Worm (Caenorhabditis elegans) whole organism, L3 larva: ENCODE results near the gene srh-2.

Experiments used
- R02D3.7 ChIP-seq: fragments of 150-350 bp; optimal IDR thresholded peaks from 2 replicates; lab custom pipeline; 2014; ENCODE audit warnings: missing biosample characterization, missing genetic modification characterization
- ZK546.5 ChIP-seq: sonication (generic microtip); optimal IDR thresholded peaks from 2 replicates; lab custom pipeline; 2017; ENCODE audit warnings: missing biosample characterization, missing genetic modification characterization
- aly-2 ChIP-seq: fragments of 150-350 bp; optimal IDR thresholded peaks from 2 replicates; lab custom pipeline; 2014; ENCODE audit warnings: missing biosample characterization, missing genetic modification characterization
- ama-1 ChIP-seq: fragments of 150-350 bp; optimal IDR thresholded peaks from 2 replicates; lab custom pipeline; 2018
- ceh-16 ChIP-seq: sonication (generic microtip); optimal IDR thresholded peaks from 2 replicates; lab custom pipeline; 2017; ENCODE audit warnings: missing biosample characterization, missing genetic modification characterization
- ceh-28 ChIP-seq: fragments of 150-350 bp; optimal IDR thresholded peaks from 2 replicates; lab custom pipeline; 2014; ENCODE audit warnings: missing biosample characterization, missing genetic modification reagents, missing genetic modification characterization
- ceh-82 ChIP-seq: fragments of 150-350 bp; optimal IDR thresholded peaks from 2 replicates; lab custom pipeline; 2014; ENCODE audit warnings: missing biosample characterization, missing genetic modification characterization
- ceh-9 ChIP-seq: sonication (generic microtip); optimal IDR thresholded peaks from 2 replicates; lab custom pipeline; 2018; ENCODE audit warnings: missing biosample characterization, missing genetic modification characterization
- daf-12 ChIP-seq: fragments of 150-350 bp; optimal IDR thresholded peaks from 2 replicates; lab custom pipeline; 2014; ENCODE audit warnings: missing biosample characterization, missing genetic modification reagents, missing genetic modification characterization
- egl-27 ChIP-seq: sonication (generic microtip); optimal IDR thresholded peaks from 4 replicates; lab custom pipeline; 2017; ENCODE audit warnings: missing biosample characterization, missing genetic modification reagents, missing genetic modification characterization
- egl-5 ChIP-seq: fragments of 150-350 bp; optimal IDR thresholded peaks from 2 replicates; lab custom pipeline; 2017; ENCODE audit warnings: missing biosample characterization, missing genetic modification reagents, missing genetic modification characterization, inconsistent platforms
- elt-1 ChIP-seq: fragments of 150-350 bp; optimal IDR thresholded peaks from 2 replicates; lab custom pipeline; 2014; ENCODE audit warnings: missing biosample characterization, missing genetic modification characterization
- elt-2 ChIP-seq: sonication (generic microtip); optimal IDR thresholded peaks from 2 replicates; lab custom pipeline; 2016; ENCODE audit warnings: missing genetic modification reagents, mild to moderate bottlenecking, missing genetic modification characterization, missing compliant biosample characterization
- elt-3 ChIP-seq, 3 experiments: fragments of 150-350 bp in 1 of 3; sonication (generic microtip) in 2 of 3; optimal IDR thresholded peaks; 2 replicates in 2 of 3; 4 replicates in 1 of 3; lab custom pipeline; 2014 to 2017; ENCODE audit warnings: missing biosample characterization in 3 of 3, missing genetic modification characterization in 3 of 3
- eor-1 ChIP-seq, 2 experiments: fragments of 150-350 bp; optimal IDR thresholded peaks; 2 replicates each; lab custom pipeline; 2014 to 2018; ENCODE audit warnings: missing biosample characterization in 2 of 2, missing genetic modification characterization in 2 of 2
- fkh-10 ChIP-seq: sonication (generic microtip); optimal IDR thresholded peaks from 2 replicates; lab custom pipeline; 2017; ENCODE audit warnings: missing biosample characterization, missing genetic modification reagents, missing genetic modification characterization
- fkh-2 ChIP-seq: fragments of 150-350 bp; optimal IDR thresholded peaks from 2 replicates; lab custom pipeline; 2014; ENCODE audit warnings: missing biosample characterization, missing genetic modification reagents, missing genetic modification characterization
- fos-1 ChIP-seq: fragments of 150-350 bp; optimal IDR thresholded peaks from 2 replicates; lab custom pipeline; 2014; ENCODE audit warnings: missing biosample characterization, missing genetic modification characterization
- hmg-11 ChIP-seq: sonication (generic microtip); optimal IDR thresholded peaks from 2 replicates; lab custom pipeline; 2016; ENCODE audit warnings: missing genetic modification characterization, missing compliant biosample characterization
- jun-1 ChIP-seq: fragments of 150-350 bp; optimal IDR thresholded peaks from 2 replicates; lab custom pipeline; 2014; ENCODE audit warnings: missing biosample characterization, missing genetic modification reagents, missing genetic modification characterization
- lin-15B ChIP-seq: fragments of 150-350 bp; optimal IDR thresholded peaks from 2 replicates; lab custom pipeline; 2014; ENCODE audit warnings: missing biosample characterization, missing genetic modification characterization
- lin-39 ChIP-seq: fragments of 150-350 bp; optimal IDR thresholded peaks from 2 replicates; lab custom pipeline; 2018; ENCODE audit warnings: missing biosample characterization, missing genetic modification reagents, missing genetic modification characterization
- lsy-12 ChIP-seq: sonication (generic microtip); optimal IDR thresholded peaks from 2 replicates; lab custom pipeline; 2016; ENCODE audit warnings: mild to moderate bottlenecking, missing genetic modification characterization, missing compliant biosample characterization
- mdl-1 ChIP-seq: fragments of 150-350 bp; optimal IDR thresholded peaks from 2 replicates; lab custom pipeline; 2014; ENCODE audit warnings: missing biosample characterization, missing genetic modification characterization
- mml-1 ChIP-seq: fragments of 150-350 bp; sonication (generic microtip); optimal IDR thresholded peaks from 3 replicates; lab custom pipeline; 2014; ENCODE audit warnings: missing biosample characterization, missing genetic modification characterization
- nfya-1 ChIP-seq: sonication (generic microtip); optimal IDR thresholded peaks from 2 replicates; lab custom pipeline; 2017; ENCODE audit warnings: missing genetic modification characterization, mild to moderate bottlenecking, missing compliant biosample characterization, antibody characterized with exemption, moderate library complexity; ENCODE audit not compliant: insufficient read depth
- nhr-11 ChIP-seq: fragments of 150-350 bp; optimal IDR thresholded peaks from 2 replicates; lab custom pipeline; 2014; ENCODE audit warnings: missing biosample characterization, missing genetic modification characterization
- nhr-12 ChIP-seq: fragments of 150-350 bp; optimal IDR thresholded peaks from 2 replicates; lab custom pipeline; 2014; ENCODE audit warnings: missing biosample characterization, missing genetic modification characterization
- nhr-23 ChIP-seq: fragments of 150-350 bp; optimal IDR thresholded peaks from 2 replicates; lab custom pipeline; 2014; ENCODE audit warnings: missing biosample characterization, missing genetic modification reagents, missing genetic modification characterization
- nhr-237 ChIP-seq: fragments of 150-350 bp; optimal IDR thresholded peaks from 2 replicates; lab custom pipeline; 2014; ENCODE audit warnings: missing biosample characterization, missing genetic modification characterization
- nhr-25 ChIP-seq: sonication (generic microtip); optimal IDR thresholded peaks from 2 replicates; lab custom pipeline; 2017; ENCODE audit warnings: missing biosample characterization, missing genetic modification characterization
- nhr-28 ChIP-seq: fragments of 150-350 bp; optimal IDR thresholded peaks from 2 replicates; lab custom pipeline; 2014; ENCODE audit warnings: missing biosample characterization, missing genetic modification characterization
- nhr-43 ChIP-seq: sonication (generic microtip); optimal IDR thresholded peaks from 2 replicates; lab custom pipeline; 2016; ENCODE audit warnings: mild to moderate bottlenecking, missing genetic modification characterization, missing compliant biosample characterization; ENCODE audit not compliant: poor library complexity, severe bottlenecking
- nhr-67 ChIP-seq: fragments of 150-350 bp; optimal IDR thresholded peaks from 2 replicates; lab custom pipeline; 2014; ENCODE audit warnings: missing biosample characterization, missing genetic modification characterization
- nhr-76 ChIP-seq: fragments of 150-350 bp; sonication (generic microtip); optimal IDR thresholded peaks from 5 replicates; lab custom pipeline; 2014; ENCODE audit warnings: missing biosample characterization, missing genetic modification characterization
- nhr-77 ChIP-seq: fragments of 150-350 bp; optimal IDR thresholded peaks from 2 replicates; lab custom pipeline; 2014; ENCODE audit warnings: missing biosample characterization, missing genetic modification characterization
- pha-4 ChIP-seq: fragments of 150-350 bp; optimal IDR thresholded peaks from 2 replicates; lab custom pipeline; 2014; ENCODE audit warnings: missing biosample characterization, missing genetic modification reagents, missing genetic modification characterization
- pqm-1 ChIP-seq: fragments of 150-350 bp; optimal IDR thresholded peaks from 2 replicates; lab custom pipeline; 2017; ENCODE audit warnings: missing biosample characterization, missing genetic modification characterization, inconsistent platforms
- sea-2 ChIP-seq: fragments of 150-350 bp; sonication (generic microtip); optimal IDR thresholded peaks from 4 replicates; lab custom pipeline; 2014; ENCODE audit warnings: missing biosample characterization, missing genetic modification reagents, missing genetic modification characterization
- skn-1 ChIP-seq: fragments of 150-350 bp; optimal IDR thresholded peaks from 2 replicates; lab custom pipeline; 2014; ENCODE audit warnings: missing biosample characterization, missing genetic modification characterization
- snpc-4 ChIP-seq: fragments of 150-350 bp; optimal IDR thresholded peaks from 2 replicates; lab custom pipeline; 2014; ENCODE audit warnings: missing biosample characterization, missing genetic modification characterization
- tbx-2 ChIP-seq: sonication (generic microtip); optimal IDR thresholded peaks from 2 replicates; lab custom pipeline; 2016; ENCODE audit warnings: mild to moderate bottlenecking, missing genetic modification characterization, missing compliant biosample characterization
- unc-39 ChIP-seq: sonication (generic microtip); optimal IDR thresholded peaks from 4 replicates; lab custom pipeline; 2017; ENCODE audit warnings: missing biosample characterization, missing genetic modification characterization
- unc-62 ChIP-seq: fragments of 150-350 bp; sonication (generic microtip); optimal IDR thresholded peaks from 4 replicates; lab custom pipeline; 2014; ENCODE audit warnings: missing biosample characterization, missing genetic modification reagents, missing genetic modification characterization
- zag-1 ChIP-seq: fragments of 150-350 bp; optimal IDR thresholded peaks from 2 replicates; lab custom pipeline; 2014; ENCODE audit warnings: missing biosample characterization, missing genetic modification characterization
- ztf-11 ChIP-seq: fragments of 150-350 bp; optimal IDR thresholded peaks from 2 replicates; lab custom pipeline; 2014; ENCODE audit warnings: missing biosample characterization, missing genetic modification characterization
- ztf-4 ChIP-seq: fragments of 150-350 bp; optimal IDR thresholded peaks from 2 replicates; lab custom pipeline; 2014; ENCODE audit warnings: missing biosample characterization, missing genetic modification characterization

The srh-2 gene

DNA sequence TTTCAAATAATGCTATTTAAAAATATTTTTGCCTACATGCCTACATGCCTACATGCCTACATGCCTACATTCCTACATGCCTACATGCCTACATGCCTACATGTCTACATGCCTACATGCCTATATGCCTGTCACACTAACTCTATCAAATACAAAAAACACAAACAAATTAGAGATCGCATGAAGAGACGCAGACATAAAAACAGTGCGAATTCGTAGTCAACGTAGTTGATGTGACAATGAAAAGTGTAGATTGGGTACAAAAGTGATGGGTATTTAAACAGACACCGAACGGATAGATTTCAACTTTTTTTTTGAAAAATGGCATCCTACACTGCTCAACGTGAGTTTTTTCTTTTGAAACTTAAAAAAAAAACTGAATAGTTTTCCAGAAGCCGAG lies 49.2 kb downstream of the srh-2 start, which contains the start of gene R09E12.9:
Gene R09E12.9, plus strand, starts transcription at position 316 of the 400 bp plus-strand sequence.
- TF ChIP-seq ceh-28 (tag; lab: Kevin White, UChicago) (no peak), fkh-2 (tag; lab: Kevin White, UChicago) (no peak), mml-1 (tag; lab: Kevin White, UChicago) (no peak), lin-39 (tag; lab: Kevin White, UChicago) (no peak), fkh-10 (no peak), ceh-16 (no peak), nhr-25 (tag; lab: Kevin White, UChicago) (peak; percentile 34), lsy-12 (tag; lab: Kevin White, UChicago) (no peak), egl-27 (tag; lab: Kevin White, UChicago) (no peak), unc-39 (tag; lab: Kevin White, UChicago) (no peak), ama-1 (no peak), daf-12 (tag; lab: Kevin White, UChicago) (no peak), fos-1 (tag; lab: Kevin White, UChicago) (no peak), nhr-77 (tag; lab: Kevin White, UChicago) (peak; percentile 94), eor-1 (tag; optimal IDR thresholded peaks at IDR 0.05; lab: Kevin White, UChicago) (no peak), ceh-9 (tag; lab: Kevin White, UChicago) (no peak), jun-1 (tag; lab: Kevin White, UChicago) (no peak), nhr-43 (tag; lab: Kevin White, UChicago) (no peak), nhr-28 (tag; lab: Kevin White, UChicago) (no peak), aly-2 (no peak), hmg-11 (tag; lab: Kevin White, UChicago) (no peak), elt-3 (tag; optimal IDR thresholded peaks at IDR 0.05; lab: Kevin White, UChicago) (no peak), nhr-76 (tag; lab: Kevin White, UChicago) (peak; percentile 81), ceh-82 (tag; lab: Kevin White, UChicago) (no peak), tbx-2 (tag; lab: Kevin White, UChicago) (no peak), nfya-1 (tag; lab: Kevin White, UChicago) (peak; percentile 31), skn-1 (no peak), ZK546.5 (tag; lab: Kevin White, UChicago) (no peak), snpc-4 (tag; lab: Kevin White, UChicago) (no peak), nhr-237 (tag; lab: Kevin White, UChicago) (no peak), unc-62 (GFP tag; lab: Kevin White, UChicago) (no peak), zag-1 (tag; lab: Kevin White, UChicago) (no peak), ztf-11 (tag; lab: Kevin White, UChicago) (no peak), R02D3.7 (tag; lab: Kevin White, UChicago) (no peak), nhr-67 (no peak), mdl-1 (tag; lab: Kevin White, UChicago) (no peak), sea-2 (no peak), nhr-12 (tag; lab: Kevin White, UChicago) (no peak), nhr-11 (tag; lab: Kevin White, UChicago) (no peak), pha-4 (tag; lab: Kevin White, UChicago) (no peak), elt-1 (tag; lab: Kevin White, UChicago) (peak; percentile 50), ztf-4 (no peak), egl-5 (tag; lab: Kevin White, UChicago) (no peak), lin-15B (tag; lab: Kevin White, UChicago) (peak; percentile 15), elt-2 (no peak), pqm-1 (tag; lab: Kevin White, UChicago) (no peak), nhr-23 (tag; lab: Kevin White, UChicago) (peak; percentile 45)
